Fruit fly (Drosophila melanogaster) whole organism, pupa: ENCODE results near the gene CG13862.

Experiments
- CG10348 ChIP-seq: fragments of 200-800 bp; sonication (Bioruptor generic); IDR thresholded peaks from 2 replicates; pipeline ENCODE4 v1.3.6; 2022; ENCODE audit warnings: missing biosample characterization, missing genetic modification characterization
- CG12605 ChIP-seq: fragments of 200-800 bp; sonication (Bioruptor generic); IDR thresholded peaks from 2 replicates; pipeline ENCODE4 v1.3.6; 2022; ENCODE audit warnings: missing biosample characterization, missing genetic modification characterization
- CG13204 ChIP-seq: fragments of 200-800 bp; sonication (Bioruptor generic); optimal IDR thresholded peaks from 2 replicates; lab custom pipeline; 2018; ENCODE audit warnings: missing biosample characterization, mild to moderate bottlenecking, missing genetic modification characterization, moderate library complexity
- CG14655 ChIP-seq: fragments of 200-800 bp; sonication (Bioruptor generic); optimal IDR thresholded peaks from 3 replicates; lab custom pipeline; 2017; ENCODE audit warnings: mild to moderate bottlenecking, missing biosample characterization, missing genetic modification reagents, missing genetic modification characterization
- CG15710 ChIP-seq: fragments of 200-800 bp; sonication (Bioruptor generic); optimal IDR thresholded peaks from 2 replicates; lab custom pipeline; 2018; ENCODE audit warnings: missing biosample characterization, mild to moderate bottlenecking, missing genetic modification characterization, moderate library complexity
- CG17806 ChIP-seq: fragments of 200-800 bp; sonication (Bioruptor generic); optimal IDR thresholded peaks from 2 replicates; lab custom pipeline; 2018; ENCODE audit warnings: missing biosample characterization, mild to moderate bottlenecking, missing genetic modification characterization, moderate library complexity
- CG32121 ChIP-seq: fragments of 200-800 bp; sonication (Bioruptor generic); IDR thresholded peaks from 2 replicates; pipeline ENCODE4 v1.3.6; 2022; ENCODE audit warnings: missing biosample characterization, missing genetic modification characterization
- CG34367 ChIP-seq: fragments of 200-800 bp; sonication (Bioruptor generic); optimal IDR thresholded peaks from 2 replicates; lab custom pipeline; 2018; ENCODE audit warnings: missing biosample characterization, mild to moderate bottlenecking, missing genetic modification characterization
- CG4496 ChIP-seq: fragments of 200-800 bp; sonication (Bioruptor generic); IDR thresholded peaks from 3 replicates; pipeline ENCODE4 v1.3.6; 2022; ENCODE audit warnings: missing biosample characterization, missing genetic modification characterization
- CG8159 ChIP-seq: fragments of 200-800 bp; sonication (Bioruptor generic); optimal IDR thresholded peaks from 3 replicates; lab custom pipeline; 2018; ENCODE audit warnings: missing biosample characterization, mild to moderate bottlenecking, missing genetic modification characterization, moderate library complexity
- CG8301 ChIP-seq: fragments of 200-800 bp; sonication (Bioruptor generic); optimal IDR thresholded peaks from 2 replicates; lab custom pipeline; 2018; ENCODE audit warnings: missing biosample characterization, mild to moderate bottlenecking, missing genetic modification characterization
- CG9948 ChIP-seq: fragments of 200-800 bp; sonication (Bioruptor generic); optimal IDR thresholded peaks from 2 replicates; lab custom pipeline; 2018; ENCODE audit warnings: missing biosample characterization, mild to moderate bottlenecking, missing genetic modification characterization, moderate library complexity
- D1 ChIP-seq: fragments of 200-800 bp; sonication (Bioruptor generic); optimal IDR thresholded peaks from 2 replicates; lab custom pipeline; 2018; ENCODE audit warnings: missing biosample characterization, mild to moderate bottlenecking, missing genetic modification characterization, moderate library complexity
- EcR ChIP-seq: fragments of 200-800 bp; sonication (Bioruptor generic); optimal IDR thresholded peaks from 3 replicates; lab custom pipeline; 2019; ENCODE audit warnings: missing biosample characterization, missing genetic modification characterization, mild to moderate bottlenecking, moderate library complexity, missing genetic modification reagents
- Ets98B ChIP-seq: fragments of 200-800 bp; sonication (Bioruptor generic); IDR thresholded peaks from 2 replicates; pipeline ENCODE4 v1.3.6; 2022; ENCODE audit warnings: missing biosample characterization, missing genetic modification characterization
- Pif1A ChIP-seq: fragments of 200-800 bp; sonication (Bioruptor generic); optimal IDR thresholded peaks from 3 replicates; lab custom pipeline; 2016; ENCODE audit warnings: missing biosample characterization, missing genetic modification characterization
- Pif1B ChIP-seq: fragments of 200-800 bp; sonication (Bioruptor generic); optimal IDR thresholded peaks from 3 replicates; lab custom pipeline; 2016; ENCODE audit warnings: missing biosample characterization, missing genetic modification characterization
- Snoo ChIP-seq: fragments of 200-800 bp; sonication (Bioruptor generic); optimal IDR thresholded peaks from 3 replicates; lab custom pipeline; 2017; ENCODE audit warnings: missing biosample characterization, mild to moderate bottlenecking, missing genetic modification characterization, inconsistent platforms
- fd96Ca ChIP-seq: fragments of 200-800 bp; sonication (Bioruptor generic); IDR thresholded peaks from 3 replicates; pipeline ENCODE4 v1.3.6; 2022; ENCODE audit warnings: missing biosample characterization, missing genetic modification characterization
- gl ChIP-seq: fragments of 200-800 bp; sonication (Bioruptor generic); optimal IDR thresholded peaks from 2 replicates; lab custom pipeline; 2018; ENCODE audit warnings: missing biosample characterization, mild to moderate bottlenecking, missing genetic modification characterization
- rn ChIP-seq: fragments of 200-800 bp; sonication (Bioruptor generic); IDR thresholded peaks from 2 replicates; pipeline ENCODE4 v1.3.6; 2022; ENCODE audit warnings: missing biosample characterization, missing genetic modification characterization

The CG13862 gene

DNA sequence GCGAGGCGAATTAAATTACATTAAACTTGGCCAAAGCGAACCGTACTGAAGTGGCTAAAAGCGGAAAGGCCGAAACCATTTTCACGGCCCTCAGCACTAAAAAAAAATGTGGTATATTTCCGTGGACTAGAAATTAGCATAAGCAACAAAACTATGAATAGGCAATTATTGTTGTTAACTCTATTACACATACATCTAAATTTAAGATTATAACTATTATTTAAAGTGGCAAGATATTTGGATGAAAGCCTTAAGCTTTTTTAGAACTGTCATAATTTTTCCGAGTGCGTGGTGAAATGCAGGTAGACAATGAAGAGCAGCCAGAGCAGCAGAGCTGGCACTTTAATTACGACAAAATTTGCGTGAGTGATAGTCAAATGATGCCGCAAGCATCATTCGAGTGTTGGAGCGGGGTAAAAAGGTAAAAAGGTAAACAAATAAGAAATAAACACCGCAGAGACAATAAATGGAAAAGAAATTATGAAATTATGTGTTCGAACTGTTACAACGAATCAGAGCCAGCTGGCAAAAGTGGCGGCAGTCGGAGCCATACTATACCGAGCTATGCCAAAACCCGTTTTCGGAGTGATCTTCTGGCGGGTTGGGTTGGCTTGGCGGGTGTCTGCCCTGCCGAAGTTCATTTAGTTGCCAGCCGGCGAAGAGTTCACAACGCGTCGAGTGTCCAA is 3.0 kb upstream of the CG13862 start, which contains the start of gene CG7080:
TSS of gene CG7080 (plus strand) at position 636 of the 686 bp plus-strand sequence.
- peak; percentile 25 for TF ChIP-seq CG8159 (tag; lab: Kevin White, UChicago)
- peak; percentile 14 for TF ChIP-seq CG14655 (GFP tag; lab: Kevin White, UChicago)
- peak; percentile 12 for TF ChIP-seq Pif1A (GFP tag; lab: Kevin White, UChicago)
- TF ChIP-seq CG17806 (tag; lab: Kevin White, UChicago): no peak

DNA sequence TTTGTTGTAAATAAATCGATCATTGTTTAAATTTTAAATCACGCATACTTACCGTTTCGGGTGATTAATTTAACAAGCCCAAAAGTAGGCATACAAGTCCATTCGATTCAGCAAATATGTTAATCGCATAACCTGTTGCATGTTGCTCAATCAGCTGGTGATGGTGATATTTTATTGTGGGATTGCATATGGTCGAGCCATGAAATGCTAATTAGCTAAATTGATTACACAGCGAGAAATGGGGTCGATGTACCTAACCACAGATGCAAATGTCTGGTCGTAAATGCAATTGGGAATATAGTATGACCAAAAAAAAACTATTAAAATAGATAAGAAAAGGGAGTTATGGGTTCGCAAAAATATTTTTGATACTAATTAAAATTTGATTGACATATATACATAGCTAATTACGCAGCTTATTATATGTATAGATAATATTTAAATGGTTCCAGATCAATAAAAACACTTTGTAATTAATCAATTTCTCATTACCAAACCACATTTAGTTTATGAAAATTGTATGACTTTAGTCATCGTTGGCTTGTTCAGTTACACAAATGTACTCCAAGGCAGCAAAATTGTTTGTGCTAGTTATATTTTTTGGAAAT is 1.2 kb upstream of the CG13862 start, which contains the start of gene CG33721:
TSS of gene CG33721 (plus strand) at position 558 of the 608 bp plus-strand sequence.
- TF ChIP-seq CG8301 (tag; lab: Kevin White, UChicago) (no peak), CG13204 (no peak), Snoo (tag; lab: Kevin White, UChicago) (no peak), Pif1B (GFP tag; lab: Kevin White, UChicago) (no peak), Pif1A (GFP tag; lab: Kevin White, UChicago) (no peak), CG12605 (GFP tag; lab: Robert Waterston, UW) (no peak), gl (tag; lab: Kevin White, UChicago) (no peak), CG10348 (GFP tag; lab: Robert Waterston, UW) (no peak), D1 (tag; lab: Kevin White, UChicago) (no peak), rn (GFP tag; lab: Robert Waterston, UW) (no peak), CG14655 (GFP tag; lab: Kevin White, UChicago) (no peak)

DNA sequence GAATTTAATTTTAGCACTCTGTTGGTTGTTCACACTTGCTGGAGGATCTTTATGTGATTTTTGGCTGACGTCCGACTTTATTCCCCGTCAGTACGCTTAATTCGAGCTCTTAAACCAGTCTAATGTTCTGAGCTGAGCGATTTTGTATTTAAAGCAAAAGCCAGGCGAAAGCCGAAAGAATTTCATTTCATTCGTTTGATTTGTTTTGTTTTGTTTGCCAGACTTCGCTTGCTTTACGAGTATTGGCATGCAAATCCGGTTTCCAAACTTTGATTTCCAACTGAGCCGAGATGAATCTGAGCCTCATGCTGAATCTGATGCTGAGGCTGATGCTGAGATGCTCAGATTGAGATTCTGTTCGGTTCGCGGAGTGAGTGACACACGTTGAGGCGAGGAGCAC is 2.3 kb downstream of the CG13862 start, which contains the start of gene CG5391:
TSS of gene CG5391 (minus strand) at position 101 of the 400 bp plus-strand sequence.
- TF ChIP-seq CG12605 (GFP tag; lab: Robert Waterston, UW): no peak
- no peak for TF ChIP-seq CG4496 (GFP tag; lab: Robert Waterston, UW)
- TF ChIP-seq EcR (GFP tag; lab: Kevin White, UChicago): no peak
- TF ChIP-seq CG14655 (GFP tag; lab: Kevin White, UChicago): no peak
- no peak for TF ChIP-seq Pif1B (GFP tag; lab: Kevin White, UChicago)
- no peak for TF ChIP-seq rn (GFP tag; lab: Robert Waterston, UW)
- no peak for TF ChIP-seq CG34367 (tag; lab: Kevin White, UChicago)
- no peak for TF ChIP-seq Snoo (tag; lab: Kevin White, UChicago)

dm6 chr3R:22339510-22339909 is 7.7 kb downstream of the CG13862 start:
- TF ChIP-seq CG17806 (tag; lab: Kevin White, UChicago) (peak; percentile 70), CG8301 (tag; lab: Kevin White, UChicago) (peak; percentile 58), CG15710 (tag; lab: Kevin White, UChicago) (peak; percentile 76), Snoo (tag; lab: Kevin White, UChicago) (peak; percentile 64), rn (GFP tag; lab: Robert Waterston, UW) (peak; percentile 42; the same call in 1 of the 2 replicates), fd96Ca (GFP tag; lab: Robert Waterston, UW) (peak; percentile 71; the same call in 2 of the 3 replicates), CG32121 (GFP tag; lab: Robert Waterston, UW) (no peak; the same call in 1 of the 2 replicates), CG12605 (GFP tag; lab: Robert Waterston, UW) (no peak), CG34367 (tag; lab: Kevin White, UChicago) (peak; percentile 49), CG14655 (GFP tag; lab: Kevin White, UChicago) (peak; percentile 69), EcR (GFP tag; lab: Kevin White, UChicago) (no peak), Ets98B (GFP tag; lab: Robert Waterston, UW) (peak; percentile 57; the same call in 1 of the 2 replicates), D1 (tag; lab: Kevin White, UChicago) (no peak), CG13204 (peak; percentile 55), CG10348 (GFP tag; lab: Robert Waterston, UW) (no peak), gl (tag; lab: Kevin White, UChicago) (peak; percentile 49), CG8159 (tag; lab: Kevin White, UChicago) (peak; percentile 77), CG9948 (tag; lab: Kevin White, UChicago) (peak; percentile 61), CG4496 (GFP tag; lab: Robert Waterston, UW) (peak; percentile 76; the same call in 2 of the 3 replicates), Pif1B (GFP tag; lab: Kevin White, UChicago) (peak; percentile 53), Pif1A (GFP tag; lab: Kevin White, UChicago) (peak; percentile 71)

dm6 chr3R:22340207-22340606 is 8.4 kb downstream of the CG13862 start, which contains the start of gene CG5388:
TSS of gene CG5388 (minus strand) at chr3R:22340307.
- TF ChIP-seq CG14655 (GFP tag; lab: Kevin White, UChicago): no peak
- no peak for TF ChIP-seq Ets98B (GFP tag; lab: Robert Waterston, UW)
- no peak for TF ChIP-seq Pif1B (GFP tag; lab: Kevin White, UChicago)
- no peak for TF ChIP-seq EcR (GFP tag; lab: Kevin White, UChicago)
- TF ChIP-seq gl (tag; lab: Kevin White, UChicago): no peak
- no peak for TF ChIP-seq CG34367 (tag; lab: Kevin White, UChicago)
- TF ChIP-seq CG8301 (tag; lab: Kevin White, UChicago): no peak
- no peak for TF ChIP-seq D1 (tag; lab: Kevin White, UChicago)
- TF ChIP-seq Snoo (tag; lab: Kevin White, UChicago): no peak
- no peak for TF ChIP-seq fd96Ca (GFP tag; lab: Robert Waterston, UW)
- TF ChIP-seq CG15710 (tag; lab: Kevin White, UChicago): no peak
- no peak for TF ChIP-seq CG12605 (GFP tag; lab: Robert Waterston, UW)
